Worm (Caenorhabditis elegans) whole organism, L4 larva: ENCODE measurements around the gene nhr-164.

Experiments used
- F10B5.3 ChIP-seq: sonication (generic microtip); optimal IDR thresholded peaks from 2 replicates; lab custom pipeline; 2016; ENCODE audit warnings: mild to moderate bottlenecking, missing genetic modification characterization, missing compliant biosample characterization
- F44E2.7 ChIP-seq: fragments of 200-800 bp; sonication (Bioruptor generic); IDR thresholded peaks from 2 replicates; pipeline ENCODE4 v2.1.2; 2022; ENCODE audit warnings: missing genetic modification characterization, missing compliant biosample characterization
- F49E8.2 ChIP-seq: sonication (generic microtip); optimal IDR thresholded peaks from 2 replicates; lab custom pipeline; 2016; ENCODE audit warnings: missing compliant biosample characterization, mild to moderate bottlenecking, missing genetic modification characterization, borderline replicate concordance
- R02D3.7 ChIP-seq: fragments of 150-350 bp; sonication (generic microtip); optimal IDR thresholded peaks from 3 replicates; lab custom pipeline; 2014; ENCODE audit warnings: missing biosample characterization, missing genetic modification characterization
- arid-1 ChIP-seq: fragments of 200-800 bp; sonication (Bioruptor generic); conservative IDR thresholded peaks from 2 replicates; pipeline ENCODE4 v1.3.6; 2022; ENCODE audit warnings: missing genetic modification reagents, missing genetic modification characterization, missing compliant biosample characterization
- ceh-20 ChIP-seq: fragments of 200-800 bp; sonication (Bioruptor generic); IDR thresholded peaks from 2 replicates; pipeline ENCODE4 v1.3.6; 2022; ENCODE audit warnings: missing genetic modification reagents, missing genetic modification characterization, missing compliant biosample characterization
- gei-8 ChIP-seq: fragments of 200-800 bp; sonication (Bioruptor generic); optimal IDR thresholded peaks from 2 replicates; lab custom pipeline; 2018; ENCODE audit warnings: mild to moderate bottlenecking, missing genetic modification characterization, missing compliant biosample characterization
- hif-1 ChIP-seq, 2 experiments: sonication (generic microtip); optimal IDR thresholded peaks; 2 replicates each; lab custom pipeline; 2016 to 2017; ENCODE audit warnings: missing compliant biosample characterization in 2 of 2, missing genetic modification characterization in 2 of 2, missing genetic modification reagents in 2 of 2, missing genotype in 2 of 2, mild to moderate bottlenecking in 1 of 2
- hlh-30 ChIP-seq: sonication (generic microtip); optimal IDR thresholded peaks from 2 replicates; lab custom pipeline; 2017; ENCODE audit warnings: antibody characterized with exemption, mild to moderate bottlenecking, missing genetic modification characterization, missing compliant biosample characterization; ENCODE audit not compliant: insufficient read depth
- jun-1 ChIP-seq: fragments of 150-350 bp; optimal IDR thresholded peaks from 2 replicates; lab custom pipeline; 2014; ENCODE audit warnings: missing biosample characterization, missing genetic modification reagents, missing genetic modification characterization
- lin-38 ChIP-seq: fragments of 200-800 bp; sonication (Bioruptor generic); IDR thresholded peaks from 2 replicates; pipeline ENCODE4 v1.3.6; 2022; ENCODE audit warnings: missing genetic modification reagents, missing genetic modification characterization, missing compliant biosample characterization
- mxl-3 ChIP-seq: fragments of 200-800 bp; sonication (Bioruptor generic); optimal IDR thresholded peaks from 2 replicates; lab custom pipeline; 2018; ENCODE audit warnings: mild to moderate bottlenecking, missing genetic modification characterization, missing compliant biosample characterization
- nhr-11 ChIP-seq: fragments of 150-350 bp; optimal IDR thresholded peaks from 2 replicates; lab custom pipeline; 2014; ENCODE audit warnings: missing biosample characterization, missing genetic modification characterization
- nhr-41 ChIP-seq: fragments of 200-800 bp; sonication (Bioruptor generic); IDR thresholded peaks from 2 replicates; pipeline ENCODE4 v1.3.6; 2022; ENCODE audit warnings: missing genetic modification reagents, missing genetic modification characterization, missing compliant biosample characterization
- nhr-42 ChIP-seq: fragments of 200-800 bp; sonication (Bioruptor generic); IDR thresholded peaks from 2 replicates; pipeline ENCODE4 v1.3.6; 2022; ENCODE audit warnings: missing genetic modification characterization, missing compliant biosample characterization
- saeg-2 ChIP-seq: fragments of 200-800 bp; sonication (Bioruptor generic); IDR thresholded peaks from 2 replicates; pipeline ENCODE4 v1.3.6; 2022; ENCODE audit warnings: missing genetic modification reagents, missing genetic modification characterization, missing compliant biosample characterization
- zag-1 ChIP-seq: fragments of 150-350 bp; optimal IDR thresholded peaks from 2 replicates; lab custom pipeline; 2014; ENCODE audit warnings: missing biosample characterization, missing genetic modification characterization
- zfp-2 ChIP-seq: sonication (generic microtip); optimal IDR thresholded peaks from 2 replicates; lab custom pipeline; 2016; ENCODE audit warnings: mild to moderate bottlenecking, missing genetic modification characterization, missing compliant biosample characterization
- zip-11 ChIP-seq: fragments of 200-800 bp; sonication (Bioruptor generic); IDR thresholded peaks from 2 replicates; pipeline ENCODE4 v1.3.6; 2022; ENCODE audit warnings: missing genetic modification characterization, missing compliant biosample characterization
- ztf-11 ChIP-seq: fragments of 150-350 bp; optimal IDR thresholded peaks from 2 replicates; lab custom pipeline; 2014; ENCODE audit warnings: missing biosample characterization, missing genetic modification characterization

Gene nhr-164

ce11 chrV:15184097-15185040 lies 51.2 kb downstream of the nhr-164 start, which contains the start of gene Y75B12B.1 (continued):
- TF ChIP-seq nhr-11 (no peak), gei-8 (no peak), saeg-2 (GFP tag; lab: Robert Waterston, UW) (no peak), nhr-42 (no peak), hlh-30 (tag; lab: Kevin White, UChicago) (no peak), ztf-11 (tag; lab: Kevin White, UChicago) (no peak), F49E8.2 (tag; lab: Kevin White, UChicago) (peak; percentile 78), jun-1 (tag; lab: Kevin White, UChicago) (no peak), F10B5.3 (tag; lab: Kevin White, UChicago) (no peak), hif-1 (tag; optimal IDR thresholded peaks at IDR 0.05; lab: Kevin White, UChicago) (no peak), zip-11 (GFP tag; lab: Robert Waterston, UW) (no peak), R02D3.7 (tag; lab: Kevin White, UChicago) (no peak), zag-1 (tag; lab: Kevin White, UChicago) (no peak), mxl-3 (GFP tag; lab: Kevin White, UChicago) (no peak), arid-1 (GFP tag; lab: Robert Waterston, UW) (0 out of 2 replicates have a peak, but pooled peaks have one; percentile 4), lin-38 (GFP tag; lab: Robert Waterston, UW) (peak; percentile 74), ceh-20 (GFP tag; lab: Robert Waterston, UW) (no peak), zfp-2 (tag; lab: Kevin White, UChicago) (no peak), nhr-41 (GFP tag; lab: Robert Waterston, UW) (no peak), F44E2.7 (no peak)
